Worm (Caenorhabditis elegans) whole organism, L4 larva: ENCODE measurements around the gene pitp-1.
A peak's percentile ranks its signal among the peaks of the same experiment; 100 is the strongest.

ENCODE experiments used
- D1046.2 ChIP-seq: fragments of 200-800 bp; sonication (Bioruptor generic); IDR thresholded peaks from 2 replicates; pipeline ENCODE4 v1.3.6; 2022; ENCODE audit warnings: missing genetic modification characterization, missing compliant biosample characterization
- F10B5.3 ChIP-seq: sonication (generic microtip); optimal IDR thresholded peaks from 2 replicates; lab custom pipeline; 2016; ENCODE audit warnings: mild to moderate bottlenecking, missing genetic modification characterization, missing compliant biosample characterization
- F26F4.8 ChIP-seq: fragments of 200-800 bp; sonication (Bioruptor generic); conservative IDR thresholded peaks from 2 replicates; pipeline ENCODE4 v1.3.6; 2022; ENCODE audit warnings: missing genetic modification characterization, missing compliant biosample characterization
- F37D6.2 ChIP-seq: sonication (generic microtip); optimal IDR thresholded peaks from 2 replicates; lab custom pipeline; 2016; ENCODE audit warnings: mild to moderate bottlenecking, missing genetic modification characterization, missing compliant biosample characterization
- F44E2.7 ChIP-seq: fragments of 200-800 bp; sonication (Bioruptor generic); IDR thresholded peaks from 2 replicates; pipeline ENCODE4 v2.1.2; 2022; ENCODE audit warnings: missing genetic modification characterization, missing compliant biosample characterization
- F49E8.2 ChIP-seq: sonication (generic microtip); optimal IDR thresholded peaks from 2 replicates; lab custom pipeline; 2016; ENCODE audit warnings: missing compliant biosample characterization, mild to moderate bottlenecking, missing genetic modification characterization, borderline replicate concordance
- R02D3.7 ChIP-seq: fragments of 150-350 bp; sonication (generic microtip); optimal IDR thresholded peaks from 3 replicates; lab custom pipeline; 2014; ENCODE audit warnings: missing biosample characterization, missing genetic modification characterization
- T20F7.1 ChIP-seq: fragments of 200-800 bp; sonication (Bioruptor generic); optimal IDR thresholded peaks from 2 replicates; lab custom pipeline; 2018; ENCODE audit warnings: mild to moderate bottlenecking, missing genetic modification characterization, missing compliant biosample characterization
- Y48G9A.11 ChIP-seq: fragments of 200-800 bp; sonication (Bioruptor generic); IDR thresholded peaks from 2 replicates; pipeline ENCODE4 v1.3.6; 2022; ENCODE audit warnings: missing genetic modification reagents, missing genetic modification characterization, missing compliant biosample characterization
- ZK337.2 ChIP-seq: fragments of 200-800 bp; sonication (Bioruptor generic); IDR thresholded peaks from 2 replicates; pipeline ENCODE4 v1.3.6; 2022; ENCODE audit warnings: missing genetic modification reagents, missing genetic modification characterization, missing compliant biosample characterization
- aha-1 ChIP-seq: fragments of 150-350 bp; peaks from one replicate; lab custom pipeline; 2014; ENCODE audit warnings: missing biosample characterization, missing genetic modification characterization
- ama-1 ChIP-seq: fragments of 150-350 bp; optimal IDR thresholded peaks from 2 replicates; lab custom pipeline; 2014; ENCODE audit warnings: inconsistent platforms, mixed read lengths
- arid-1 ChIP-seq: fragments of 200-800 bp; sonication (Bioruptor generic); conservative IDR thresholded peaks from 2 replicates; pipeline ENCODE4 v1.3.6; 2022; ENCODE audit warnings: missing genetic modification reagents, missing genetic modification characterization, missing compliant biosample characterization
- attf-4 ChIP-seq: sonication (generic microtip); optimal IDR thresholded peaks from 3 replicates; lab custom pipeline; 2017; ENCODE audit warnings: missing biosample characterization, missing genetic modification characterization
- ceh-20 ChIP-seq: fragments of 200-800 bp; sonication (Bioruptor generic); IDR thresholded peaks from 2 replicates; pipeline ENCODE4 v1.3.6; 2022; ENCODE audit warnings: missing genetic modification reagents, missing genetic modification characterization, missing compliant biosample characterization
- ceh-28 ChIP-seq: fragments of 150-350 bp; optimal IDR thresholded peaks from 2 replicates; lab custom pipeline; 2014; ENCODE audit warnings: missing biosample characterization, missing genetic modification reagents, missing genetic modification characterization
- ceh-44 ChIP-seq: fragments of 200-800 bp; sonication (Bioruptor generic); IDR thresholded peaks from 2 replicates; pipeline ENCODE4 v1.3.6; 2022; ENCODE audit warnings: missing genetic modification reagents, missing genetic modification characterization, missing compliant biosample characterization
- cey-2 ChIP-seq: sonication (generic microtip); optimal IDR thresholded peaks from 3 replicates; lab custom pipeline; 2017; ENCODE audit warnings: missing genetic modification characterization, mild to moderate bottlenecking, missing compliant biosample characterization, antibody characterized with exemption, borderline replicate concordance; ENCODE audit not compliant: insufficient read depth
- ctbp-1 ChIP-seq: fragments of 200-800 bp; sonication (Bioruptor generic); IDR thresholded peaks from 2 replicates; pipeline ENCODE4 v1.3.6; 2022; ENCODE audit warnings: missing genetic modification reagents, missing genetic modification characterization, missing compliant biosample characterization
- dmd-6 ChIP-seq: fragments of 200-800 bp; sonication (Bioruptor generic); IDR thresholded peaks from 2 replicates; pipeline ENCODE4 v1.3.6; 2022; ENCODE audit warnings: missing genetic modification reagents, missing genetic modification characterization, missing compliant biosample characterization
- dmd-9 ChIP-seq: fragments of 200-800 bp; sonication (Bioruptor generic); IDR thresholded peaks from 2 replicates; pipeline ENCODE4 v1.3.6; 2022; ENCODE audit warnings: missing genetic modification reagents, missing genetic modification characterization, missing compliant biosample characterization
- dpl-1 ChIP-seq: fragments of 150-350 bp; optimal IDR thresholded peaks from 2 replicates; lab custom pipeline; 2014; ENCODE audit warnings: missing biosample characterization, missing genetic modification reagents, missing genetic modification characterization
- duxl-1 ChIP-seq: sonication (generic microtip); optimal IDR thresholded peaks from 2 replicates; lab custom pipeline; 2016; ENCODE audit warnings: mild to moderate bottlenecking, missing genetic modification characterization, moderate library complexity, missing compliant biosample characterization; ENCODE audit not compliant: poor library complexity
- dve-1 ChIP-seq: sonication (generic microtip); optimal IDR thresholded peaks from 2 replicates; lab custom pipeline; 2017; ENCODE audit warnings: antibody characterized with exemption, mild to moderate bottlenecking, missing genetic modification characterization, missing compliant biosample characterization; ENCODE audit not compliant: insufficient read depth
- egl-43 ChIP-seq: fragments of 200-800 bp; sonication (Bioruptor generic); IDR thresholded peaks from 2 replicates; pipeline ENCODE4 v1.3.6; 2022; ENCODE audit warnings: missing genetic modification reagents, missing genetic modification characterization, missing compliant biosample characterization
- fos-1 ChIP-seq: fragments of 150-350 bp; optimal IDR thresholded peaks from 2 replicates; lab custom pipeline; 2014; ENCODE audit warnings: missing biosample characterization, missing genetic modification characterization
- hif-1 ChIP-seq, 2 experiments: sonication (generic microtip); optimal IDR thresholded peaks; 2 replicates each; lab custom pipeline; 2016 to 2017; ENCODE audit warnings: missing compliant biosample characterization in 2 of 2, missing genetic modification characterization in 2 of 2, missing genetic modification reagents in 2 of 2, missing genotype in 2 of 2, mild to moderate bottlenecking in 1 of 2
- hmg-1.1 ChIP-seq: fragments of 200-800 bp; sonication (Bioruptor generic); IDR thresholded peaks from 2 replicates; pipeline ENCODE4 v1.3.6; 2022; ENCODE audit warnings: missing genetic modification reagents, missing genetic modification characterization, missing compliant biosample characterization
- lim-7 ChIP-seq: fragments of 200-800 bp; sonication (Bioruptor generic); IDR thresholded peaks from 2 replicates; pipeline ENCODE4 v1.3.6; 2022; ENCODE audit warnings: missing genetic modification characterization, missing compliant biosample characterization
- lin-15B ChIP-seq: fragments of 150-350 bp; sonication (generic microtip); optimal IDR thresholded peaks from 3 replicates; lab custom pipeline; 2014; ENCODE audit warnings: missing biosample characterization, missing genetic modification characterization
- lin-38 ChIP-seq: fragments of 200-800 bp; sonication (Bioruptor generic); IDR thresholded peaks from 2 replicates; pipeline ENCODE4 v1.3.6; 2022; ENCODE audit warnings: missing genetic modification reagents, missing genetic modification characterization, missing compliant biosample characterization
- madf-5 ChIP-seq, 2 experiments: fragments of 200-800 bp; sonication (Bioruptor generic); IDR thresholded peaks; 2 replicates each; pipeline ENCODE4 v1.3.6; 2022; ENCODE audit warnings: missing compliant biosample characterization in 2 of 2, missing genetic modification characterization in 2 of 2
- madf-9 ChIP-seq: fragments of 200-800 bp; sonication (Bioruptor generic); conservative IDR thresholded peaks from 2 replicates; pipeline ENCODE4 v1.3.6; 2022; ENCODE audit warnings: missing genetic modification reagents, missing genetic modification characterization, missing compliant biosample characterization
- mep-1 ChIP-seq: fragments of 150-350 bp; sonication (generic microtip); optimal IDR thresholded peaks from 3 replicates; lab custom pipeline; 2014; ENCODE audit warnings: missing biosample characterization, missing genetic modification characterization
- mes-2 ChIP-seq: sonication (generic microtip); optimal IDR thresholded peaks from 2 replicates; lab custom pipeline; 2016; ENCODE audit warnings: missing genotype, mild to moderate bottlenecking, missing genetic modification characterization, missing compliant biosample characterization; ENCODE audit not compliant: poor library complexity, severe bottlenecking
- mxl-3 ChIP-seq: fragments of 200-800 bp; sonication (Bioruptor generic); optimal IDR thresholded peaks from 2 replicates; lab custom pipeline; 2018; ENCODE audit warnings: mild to moderate bottlenecking, missing genetic modification characterization, missing compliant biosample characterization
- nhr-237 ChIP-seq: sonication (generic microtip); optimal IDR thresholded peaks from 2 replicates; lab custom pipeline; 2017; ENCODE audit warnings: missing biosample characterization, missing genetic modification characterization
- nhr-25 ChIP-seq: sonication (generic microtip); optimal IDR thresholded peaks from 2 replicates; lab custom pipeline; 2017; ENCODE audit warnings: missing genetic modification characterization, mild to moderate bottlenecking, missing compliant biosample characterization, antibody characterized with exemption, moderate library complexity, borderline replicate concordance; ENCODE audit not compliant: insufficient read depth
- nhr-42 ChIP-seq: fragments of 200-800 bp; sonication (Bioruptor generic); IDR thresholded peaks from 2 replicates; pipeline ENCODE4 v1.3.6; 2022; ENCODE audit warnings: missing genetic modification characterization, missing compliant biosample characterization
- php-3 ChIP-seq: fragments of 200-800 bp; sonication (Bioruptor generic); IDR thresholded peaks from 2 replicates; pipeline ENCODE4 v1.3.6; 2022; ENCODE audit warnings: missing genetic modification reagents, missing genetic modification characterization, missing compliant biosample characterization
- pqm-1 ChIP-seq: sonication (generic microtip); optimal IDR thresholded peaks from 2 replicates; lab custom pipeline; 2017; ENCODE audit warnings: missing biosample characterization, missing genetic modification characterization
- rbr-2 ChIP-seq: sonication (generic microtip); optimal IDR thresholded peaks from 2 replicates; lab custom pipeline; 2016; ENCODE audit warnings: missing genotype, missing genetic modification characterization, missing compliant biosample characterization
- sdz-12 ChIP-seq: fragments of 200-800 bp; sonication (Bioruptor generic); optimal IDR thresholded peaks from 2 replicates; lab custom pipeline; 2018; ENCODE audit warnings: mild to moderate bottlenecking, missing genetic modification characterization, missing compliant biosample characterization
- snpc-4 ChIP-seq: fragments of 150-350 bp; optimal IDR thresholded peaks from 2 replicates; lab custom pipeline; 2014; ENCODE audit warnings: missing biosample characterization, missing genetic modification characterization
- tag-97 ChIP-seq: fragments of 200-800 bp; sonication (Bioruptor generic); IDR thresholded peaks from 2 replicates; pipeline ENCODE4 v1.3.6; 2022; ENCODE audit warnings: missing genetic modification characterization, missing compliant biosample characterization
- unc-130 ChIP-seq: sonication (generic microtip); optimal IDR thresholded peaks from 2 replicates; lab custom pipeline; 2016; ENCODE audit warnings: missing genetic modification reagents, missing genetic modification characterization, missing compliant biosample characterization
- unc-39 ChIP-seq: sonication (generic microtip); optimal IDR thresholded peaks from 2 replicates; lab custom pipeline; 2017; ENCODE audit warnings: missing biosample characterization, missing genetic modification characterization
- unc-62 ChIP-seq, 3 experiments: fragments of 150-350 bp in 1 of 3; sonication (generic microtip); optimal IDR thresholded peaks in 2 of 3; peaks in 1 of 3; 1 replicate in 1 of 3; 2 replicates in 2 of 3; lab custom pipeline; 2014 to 2017; ENCODE audit warnings: missing biosample characterization in 3 of 3, missing genetic modification characterization in 3 of 3, missing genetic modification reagents in 3 of 3, missing genotype in 1 of 3
- vab-7 ChIP-seq: fragments of 200-800 bp; sonication (Bioruptor generic); IDR thresholded peaks from 2 replicates; pipeline ENCODE4 v1.3.6; 2022; ENCODE audit warnings: missing genetic modification reagents, missing genetic modification characterization, missing compliant biosample characterization
- zfp-2 ChIP-seq: sonication (generic microtip); optimal IDR thresholded peaks from 2 replicates; lab custom pipeline; 2016; ENCODE audit warnings: mild to moderate bottlenecking, missing genetic modification characterization, missing compliant biosample characterization

pitp-1 gene

ce11 chrIII:3499850-3500249 lies 29.7 kb downstream of the pitp-1 start:
- TF ChIP-seq Y48G9A.11 (GFP tag; lab: Robert Waterston, UW): peak; percentile 85
- peak; percentile 22; the same call in 1 of the 2 replicates for TF ChIP-seq ZK337.2 (GFP tag; lab: Robert Waterston, UW)
- peak; percentile 48; the same call in 1 of the 2 replicates for TF ChIP-seq lim-7 (GFP tag; lab: Robert Waterston, UW)
- no peak for TF ChIP-seq php-3 (GFP tag; lab: Robert Waterston, UW)
- peak; percentile 71 for TF ChIP-seq lin-38 (GFP tag; lab: Robert Waterston, UW)
- 0 out of 2 replicates have a peak, but pooled peaks have one; percentile 45 for TF ChIP-seq dmd-9 (GFP tag; lab: Robert Waterston, UW)
- no peak for TF ChIP-seq ceh-28 (tag; lab: Kevin White, UChicago)
- no peak for TF ChIP-seq snpc-4 (tag; lab: Kevin White, UChicago)
- TF ChIP-seq F44E2.7 (GFP tag; lab: Robert Waterston, UW): no peak
- TF ChIP-seq mes-2 (tag; lab: Kevin White, UChicago): peak; percentile 89
- TF ChIP-seq nhr-42 (GFP tag; lab: Robert Waterston, UW): no peak
- no peak for TF ChIP-seq nhr-25 (tag; lab: Kevin White, UChicago)
- peak; percentile 23 for TF ChIP-seq rbr-2 (tag; lab: Kevin White, UChicago)
- TF ChIP-seq F37D6.2 (tag; lab: Kevin White, UChicago): no peak
- peak; percentile 56; the same call in 1 of the 2 replicates for TF ChIP-seq arid-1 (GFP tag; lab: Robert Waterston, UW)
- no peak for TF ChIP-seq dve-1
- TF ChIP-seq madf-9 (GFP tag; lab: Robert Waterston, UW): no peak
- TF ChIP-seq duxl-1 (tag; lab: Kevin White, UChicago): no peak
- TF ChIP-seq ctbp-1 (GFP tag; lab: Robert Waterston, UW): no peak
- no peak for TF ChIP-seq unc-62 (GFP tag; optimal IDR thresholded peaks at IDR 0.05 in 1 of 2; lab: Kevin White, UChicago)
- no peak for TF ChIP-seq unc-62 (tag; optimal IDR thresholded peaks at IDR 0.05; lab: Kevin White, UChicago)
- TF ChIP-seq aha-1 (tag; lab: Kevin White, UChicago): peak; percentile 45
- TF ChIP-seq ama-1: no peak
- no peak for TF ChIP-seq tag-97 (GFP tag; lab: Robert Waterston, UW)
- TF ChIP-seq hif-1 (tag; optimal IDR thresholded peaks at IDR 0.05; lab: Kevin White, UChicago): peak in 1 of 2 experiments; percentile 71
- TF ChIP-seq ceh-44: peak; percentile 54; the same call in 1 of the 2 replicates
- no peak for TF ChIP-seq dpl-1 (GFP tag; lab: Kevin White, UChicago)
- TF ChIP-seq nhr-237 (tag; lab: Kevin White, UChicago): no peak
- TF ChIP-seq unc-130: peak; percentile 61
- TF ChIP-seq madf-5 (GFP tag; IDR thresholded peaks at IDR 0.05; lab: Robert Waterston, UW): no peak
- peak; percentile 72 for TF ChIP-seq vab-7 (GFP tag; lab: Robert Waterston, UW)
- peak; percentile 37; the same call in 1 of the 2 replicates for TF ChIP-seq dmd-6 (GFP tag; lab: Robert Waterston, UW)
- no peak for TF ChIP-seq mep-1
- peak; percentile 3 for TF ChIP-seq F49E8.2 (tag; lab: Kevin White, UChicago)
- TF ChIP-seq unc-39 (tag; lab: Kevin White, UChicago): no peak
- TF ChIP-seq egl-43 (GFP tag; lab: Robert Waterston, UW): 0 out of 2 replicates have a peak, but pooled peaks have one; percentile 32
- no peak for TF ChIP-seq fos-1 (tag; lab: Kevin White, UChicago)
- TF ChIP-seq F26F4.8 (GFP tag; lab: Robert Waterston, UW): no peak
- no peak for TF ChIP-seq cey-2
- no peak for TF ChIP-seq R02D3.7
- 0 out of 2 replicates have a peak, but pooled peaks have one; percentile 22 for TF ChIP-seq D1046.2 (GFP tag; lab: Robert Waterston, UW)
- TF ChIP-seq lin-15B (tag; lab: Kevin White, UChicago): no peak
- peak; percentile 78 for TF ChIP-seq ceh-20 (GFP tag; lab: Robert Waterston, UW)
- peak; percentile 51; the same call in 1 of the 2 replicates for TF ChIP-seq hmg-1.1
- no peak for TF ChIP-seq attf-4 (tag; lab: Kevin White, UChicago)
- no peak for TF ChIP-seq pqm-1 (tag; lab: Kevin White, UChicago)
- no peak for TF ChIP-seq F10B5.3 (tag; lab: Kevin White, UChicago)
- no peak for TF ChIP-seq zfp-2 (tag; lab: Kevin White, UChicago)
- no peak for TF ChIP-seq sdz-12 (GFP tag; lab: Kevin White, UChicago)
- peak; percentile 42 for TF ChIP-seq T20F7.1
- no peak for TF ChIP-seq mxl-3 (GFP tag; lab: Kevin White, UChicago)
